Worm (Caenorhabditis elegans): ENCODE measurements around the gene ppk-3.

The ppk-3 gene

DNA sequence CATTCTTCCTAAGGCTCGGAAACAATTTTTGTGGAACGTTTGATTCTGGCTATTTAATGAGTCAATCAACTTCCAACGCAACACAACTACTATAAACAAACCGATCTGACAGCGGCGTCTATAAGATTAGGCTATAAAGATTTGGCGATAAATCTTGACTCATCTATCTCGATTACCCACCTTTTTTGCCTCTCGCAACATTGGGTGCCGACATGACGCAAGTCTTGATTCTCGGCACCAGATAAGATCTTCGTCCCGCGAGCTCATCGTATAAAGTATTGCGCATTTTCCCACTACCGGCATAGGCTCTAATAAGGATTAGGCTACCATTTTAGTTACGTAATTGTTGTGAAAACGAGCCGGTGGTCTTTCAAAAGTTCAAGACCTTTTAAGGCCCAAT is 36.5 kb upstream of the ppk-3 start (continued):
- TF ChIP-seq madf-2 (tag; optimal IDR thresholded peaks at IDR 0.05): no peak

DNA sequence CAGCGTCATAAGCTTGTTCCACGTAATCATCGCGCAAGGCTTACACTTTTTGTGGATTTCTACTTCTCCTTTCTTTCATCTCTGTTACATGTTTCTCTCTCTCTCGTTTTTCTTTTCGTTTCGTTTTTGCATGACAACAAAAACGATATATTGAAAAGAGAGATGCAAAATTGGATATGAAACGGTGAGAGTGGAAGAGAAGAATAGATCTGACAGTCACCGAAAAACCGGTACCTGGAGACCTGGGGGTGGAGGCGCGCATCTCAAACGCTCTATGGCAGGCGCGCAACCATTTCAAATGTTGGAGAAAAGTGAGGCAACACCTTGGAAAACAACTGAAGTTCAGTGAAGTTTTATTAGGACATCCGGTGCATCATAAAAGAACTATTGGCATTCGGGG is 34.2 kb upstream of the ppk-3 start:
- TF ChIP-seq ceh-24 (tag; optimal IDR thresholded peaks at IDR 0.05): no peak
- peak; percentile 22 for TF ChIP-seq ceh-31 (tag; optimal IDR thresholded peaks at IDR 0.05)
- TF ChIP-seq sox-4 (tag; optimal IDR thresholded peaks at IDR 0.05): no peak
- no peak for TF ChIP-seq odd-2 (tag; optimal IDR thresholded peaks at IDR 0.05)

DNA sequence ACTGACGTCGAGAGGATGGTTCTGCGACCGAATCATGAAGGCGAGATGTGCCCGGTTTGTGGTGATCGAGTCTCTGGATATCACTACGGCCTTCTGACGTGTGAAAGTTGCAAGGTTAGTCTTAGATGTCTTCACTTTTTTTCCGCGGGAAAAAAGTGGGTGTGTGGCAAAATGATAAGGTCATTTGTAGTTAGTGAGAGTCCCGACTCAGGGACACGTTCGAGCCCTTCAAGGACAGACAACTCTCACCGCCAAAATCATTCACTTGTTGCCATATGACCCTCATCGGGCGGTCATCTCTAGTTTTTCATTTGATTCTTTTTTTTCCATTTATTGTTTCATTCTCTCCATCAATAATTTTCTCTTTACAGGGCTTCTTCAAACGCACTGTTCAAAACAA is 33.5 kb upstream of the ppk-3 start:
- TF ChIP-seq ceh-34 (tag; optimal IDR thresholded peaks at IDR 0.05) (no peak), ama-1 (optimal IDR thresholded peaks at IDR 0.05) (no peak), ceh-45 (GFP tag; IDR thresholded peaks at IDR 0.05) (no peak), pag-3 (tag; optimal IDR thresholded peaks at IDR 0.05; ENCODE audit: borderline replicate concordance) (no peak), pat-9 (tag; optimal IDR thresholded peaks at IDR 0.05) (no peak), mec-3 (tag; optimal IDR thresholded peaks at IDR 0.05; ENCODE audit: borderline replicate concordance) (no peak), hlh-13 (GFP tag; optimal IDR thresholded peaks at IDR 0.05) (no peak), hlh-15 (tag; optimal IDR thresholded peaks at IDR 0.05) (no peak)

DNA sequence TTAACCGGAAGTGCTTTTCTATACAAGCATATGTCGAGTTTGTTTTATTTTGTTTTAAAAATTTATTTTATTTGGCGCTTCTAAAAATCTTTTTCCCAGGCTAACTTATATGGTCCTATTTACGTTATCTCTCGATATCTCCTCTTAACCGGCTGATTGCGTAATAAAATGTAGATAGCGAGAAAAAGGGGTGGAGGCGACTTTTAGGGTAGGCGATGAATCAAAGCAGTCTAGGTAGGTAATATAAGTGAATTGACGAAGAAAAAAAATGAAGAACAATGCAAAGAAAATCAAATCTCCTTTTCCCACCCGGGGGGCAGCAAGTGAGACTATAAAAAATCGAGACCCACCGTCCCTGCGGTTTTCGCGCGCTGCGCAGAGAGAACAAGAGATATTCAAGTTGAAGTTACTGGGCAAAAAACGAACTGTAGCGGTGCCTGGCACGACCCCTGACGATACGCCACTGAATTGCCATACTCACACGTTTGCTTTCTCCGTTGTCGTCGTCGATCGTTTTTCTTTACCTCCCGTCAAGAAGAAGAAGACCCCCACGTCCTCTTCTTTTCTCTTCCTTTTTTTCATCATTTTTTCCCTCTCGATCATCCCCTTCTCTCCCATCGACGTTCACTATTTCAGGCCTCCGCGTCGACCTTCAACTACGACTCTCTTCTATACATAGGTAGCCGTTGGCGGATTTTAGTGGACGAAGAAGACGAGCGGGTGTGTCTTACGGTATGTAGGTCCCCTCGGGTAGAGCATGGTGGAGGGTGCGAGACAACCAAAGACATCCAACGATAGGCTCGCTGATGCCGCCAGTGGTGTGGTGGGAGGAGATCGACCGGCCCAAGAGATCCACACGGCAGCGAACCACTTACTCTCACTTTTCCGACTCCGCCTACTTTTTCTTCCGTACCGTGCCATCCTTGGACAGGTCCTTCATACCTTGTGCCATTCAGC is 32.7 kb upstream of the ppk-3 start, which contains the start of gene nhr-25:
TSS of gene nhr-25 (plus strand) at position 637 of the 957 bp plus-strand sequence.
- TF ChIP-seq gmeb-2 (tag; optimal IDR thresholded peaks at IDR 0.05): no peak
- TF ChIP-seq ceh-31 (tag; optimal IDR thresholded peaks at IDR 0.05): peak; percentile 17
- peak; percentile 62 for TF ChIP-seq elt-2 (tag; optimal IDR thresholded peaks at IDR 0.05)

DNA sequence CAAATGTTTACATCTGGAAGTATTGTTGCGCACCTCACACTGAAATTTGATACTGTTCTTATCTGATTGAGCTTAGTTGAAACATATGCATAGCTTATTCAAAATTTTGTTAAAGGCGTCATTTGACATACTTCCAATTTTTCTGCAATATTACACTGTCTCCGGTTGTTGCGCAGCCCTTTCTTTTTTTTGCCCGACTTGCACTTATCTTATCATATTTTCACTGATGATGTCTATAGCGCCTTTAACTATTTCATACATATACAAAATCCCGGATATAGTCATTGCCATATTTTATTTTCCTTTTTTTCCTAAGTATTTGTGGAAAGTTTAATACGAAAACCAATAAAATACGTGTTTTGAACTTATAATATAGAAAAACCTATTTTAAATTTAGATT is 31.3 kb upstream of the ppk-3 start:
- TF ChIP-seq hlh-6 (tag; optimal IDR thresholded peaks at IDR 0.05) (no peak), syd-9 (tag; optimal IDR thresholded peaks at IDR 0.05) (no peak), nhr-11 (tag; optimal IDR thresholded peaks at IDR 0.05) (no peak)

DNA sequence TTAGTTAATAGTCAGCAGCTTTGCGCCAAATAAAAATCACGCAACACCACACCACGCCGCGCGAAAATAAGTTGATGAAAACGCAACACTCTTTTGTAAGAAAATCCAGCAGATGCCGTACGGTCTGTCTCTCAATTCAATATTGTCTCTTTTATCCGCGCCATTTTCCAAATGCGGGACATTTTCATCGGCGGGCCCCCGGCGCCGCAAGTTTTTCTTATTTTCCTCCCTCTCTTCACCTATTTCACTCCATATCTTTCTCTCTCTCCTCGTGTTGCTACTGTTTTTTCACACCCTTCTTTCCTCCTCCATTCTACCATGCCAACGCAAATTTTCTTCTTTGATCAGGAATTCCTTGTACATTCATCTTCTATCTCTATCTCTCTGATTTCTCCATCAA is 30.9 kb upstream of the ppk-3 start:
- TF ChIP-seq sox-2 (GFP tag; IDR thresholded peaks at IDR 0.05) (no peak), ceh-22 (tag; optimal IDR thresholded peaks at IDR 0.05) (no peak), fkh-10 (GFP tag; optimal IDR thresholded peaks at IDR 0.05) (no peak), ceh-31 (tag; optimal IDR thresholded peaks at IDR 0.05) (no peak), pros-1 (tag; optimal IDR thresholded peaks at IDR 0.05) (no peak), pqm-1 (tag; optimal IDR thresholded peaks at IDR 0.05) (no peak), ceh-19 (GFP tag; optimal IDR thresholded peaks at IDR 0.05) (no peak), nhr-232 (tag; optimal IDR thresholded peaks at IDR 0.05) (no peak), ceh-34 (tag; optimal IDR thresholded peaks at IDR 0.05) (no peak), fax-1 (tag; optimal IDR thresholded peaks at IDR 0.05) (no peak), ztf-16 (tag; optimal IDR thresholded peaks at IDR 0.05) (no peak), unc-55 (GFP tag; optimal IDR thresholded peaks at IDR 0.05) (no peak), syd-9 (tag; optimal IDR thresholded peaks at IDR 0.05) (no peak)

DNA sequence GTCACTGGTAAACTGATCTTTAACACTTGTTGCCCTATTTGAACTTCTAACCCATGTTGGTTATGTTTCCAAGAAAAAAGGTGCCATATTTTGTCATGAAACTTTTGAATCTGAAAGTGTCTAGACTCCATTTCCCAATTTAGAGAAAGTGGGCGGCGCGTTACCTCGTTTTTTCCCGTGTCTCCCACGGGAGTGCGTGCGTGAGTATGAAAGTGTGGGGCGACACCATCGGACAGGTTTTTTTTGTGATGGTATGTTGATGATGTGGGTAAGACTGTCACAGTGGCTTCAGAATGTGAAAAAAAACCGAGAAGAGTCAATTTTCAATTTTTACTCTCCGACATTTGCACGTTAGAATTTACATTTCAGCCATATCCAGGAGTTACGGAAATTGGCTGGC is 30.3 kb upstream of the ppk-3 start:
- TF ChIP-seq hlh-8 (tag; optimal IDR thresholded peaks at IDR 0.05) (no peak), elt-4 (tag; optimal IDR thresholded peaks at IDR 0.05) (no peak), ceh-24 (tag; optimal IDR thresholded peaks at IDR 0.05) (no peak), fkh-10 (GFP tag; optimal IDR thresholded peaks at IDR 0.05) (no peak)

Measured in whole organism, late embryonic.